Fruit fly (Drosophila melanogaster): ENCODE data around the gene Dpck.
A peak's percentile ranks its signal among the peaks of the same experiment; 100 is the strongest.

Gene Dpck

DNA sequence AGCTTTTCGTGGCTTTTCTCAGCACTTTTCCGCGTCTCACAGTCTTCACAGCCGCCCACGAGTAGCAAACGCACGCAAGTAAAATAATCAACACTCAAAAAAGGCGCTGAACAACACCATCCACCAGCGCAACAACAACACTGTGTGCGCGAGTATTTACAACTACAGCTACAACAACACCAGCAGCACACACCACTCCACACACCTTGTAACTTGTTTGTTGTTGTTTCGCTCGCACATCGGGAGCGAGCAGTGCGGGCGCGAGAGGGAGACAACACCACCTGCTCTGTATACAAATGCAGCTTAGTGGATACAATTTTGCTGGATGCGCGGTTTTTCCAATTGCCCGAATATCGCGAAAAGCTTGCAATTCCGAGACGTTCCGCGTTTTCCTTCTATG lies 41.7 kb downstream of the Dpck start (continued):
- no peak for TF ChIP-seq kay (GFP tag; optimal IDR thresholded peaks at IDR 0.05)
- no peak for TF ChIP-seq fd64A (GFP tag; optimal IDR thresholded peaks at IDR 0.05)
- TF ChIP-seq toy (GFP tag; IDR thresholded peaks at IDR 0.05): no peak
- peak in 1 of 2 experiments; percentile 17 for TF ChIP-seq insv (GFP tag; optimal IDR thresholded peaks at IDR 0.05)
- no peak for TF ChIP-seq CG12236 (GFP tag; optimal IDR thresholded peaks at IDR 0.05)
- TF ChIP-seq sens (GFP tag): no peak
- no peak for TF ChIP-seq fu2 (GFP tag; optimal IDR thresholded peaks at IDR 0.05)
- TF ChIP-seq CG10209 (GFP tag; optimal IDR thresholded peaks at IDR 0.05): no peak
- no peak for TF ChIP-seq ap (GFP tag; IDR thresholded peaks at IDR 0.05)
- no peak for TF ChIP-seq Six4 (GFP tag; optimal IDR thresholded peaks at IDR 0.05)
- no peak for TF ChIP-seq CG1602 (GFP tag; optimal IDR thresholded peaks at IDR 0.05)
- TF ChIP-seq CG18599 (GFP tag; optimal IDR thresholded peaks at IDR 0.05): no peak
- TF ChIP-seq nerfin-1 (tag; optimal IDR thresholded peaks at IDR 0.05): peak; percentile 83
- TF ChIP-seq mirr (GFP tag; optimal IDR thresholded peaks at IDR 0.05): peak; percentile 80
- TF ChIP-seq ems (GFP tag; optimal IDR thresholded peaks at IDR 0.05): no peak
- no peak for TF ChIP-seq tin (GFP tag; optimal IDR thresholded peaks at IDR 0.05)
- TF ChIP-seq TFAM (GFP tag; optimal IDR thresholded peaks at IDR 0.05): no peak
- no peak for TF ChIP-seq CG3726 (GFP tag; IDR thresholded peaks at IDR 0.05)
- TF ChIP-seq CG7987 (GFP tag; optimal IDR thresholded peaks at IDR 0.05): no peak
- no peak for TF ChIP-seq CG9797 (GFP tag; optimal IDR thresholded peaks at IDR 0.05)
- no peak for TF ChIP-seq ind (GFP tag; optimal IDR thresholded peaks at IDR 0.05)
- TF ChIP-seq wdn (GFP tag; IDR thresholded peaks at IDR 0.05): no peak
- no peak for TF ChIP-seq CG14965 (GFP tag; optimal IDR thresholded peaks at IDR 0.05; ENCODE audit: borderline replicate concordance)
- TF ChIP-seq Dbx (GFP tag; IDR thresholded peaks at IDR 0.05): no peak
- TF ChIP-seq croc (GFP tag; conservative IDR thresholded peaks at IDR 0.05): no peak
- no peak for TF ChIP-seq CG13287 (GFP tag; IDR thresholded peaks at IDR 0.05; ENCODE audit: partially characterized antibody)
- TF ChIP-seq Dad (GFP tag; optimal IDR thresholded peaks at IDR 0.05): no peak

- peak; percentile 22 for TF ChIP-seq gcm (GFP tag; optimal IDR thresholded peaks at IDR 0.05)
- no peak for TF ChIP-seq hth (optimal IDR thresholded peaks at IDR 0.05)
- no peak for TF ChIP-seq bowl (GFP tag; IDR thresholded peaks at IDR 0.05)
- no peak for TF ChIP-seq CG6254 (GFP tag; optimal IDR thresholded peaks at IDR 0.05)
- TF ChIP-seq trh (GFP tag; optimal IDR thresholded peaks at IDR 0.05): peak; percentile 18
- TF ChIP-seq CG11560 (tag; IDR thresholded peaks at IDR 0.05): peak; percentile 58; the same call in 2 of the 3 replicates
- TF ChIP-seq dmrt99B (tag; optimal IDR thresholded peaks at IDR 0.05): peak; percentile 70
- no peak; the same call in 2 of the 3 replicates for TF ChIP-seq so (GFP tag; IDR thresholded peaks at IDR 0.05)
- TF ChIP-seq CG9609 (GFP tag; optimal IDR thresholded peaks at IDR 0.05): peak; percentile 87
- no peak for TF ChIP-seq zf30C (GFP tag; optimal IDR thresholded peaks at IDR 0.05)
- TF ChIP-seq CG5245 (GFP tag; optimal IDR thresholded peaks at IDR 0.05): peak; percentile 68
- TF ChIP-seq CG9437 (GFP tag; optimal IDR thresholded peaks at IDR 0.05): peak; percentile 55
- no peak for TF ChIP-seq GATAe (GFP tag; conservative IDR thresholded peaks at IDR 0.05)
- TF ChIP-seq CG6175 (GFP tag; IDR thresholded peaks at IDR 0.05): peak; percentile 36; the same call in 1 of the 3 replicates
- no peak for TF ChIP-seq CG17802 (tag; optimal IDR thresholded peaks at IDR 0.05)
- TF ChIP-seq sisA (GFP tag; IDR thresholded peaks at IDR 0.05): peak; percentile 85
- TF ChIP-seq NFAT (GFP tag; IDR thresholded peaks at IDR 0.05): peak; percentile 87
- peak; percentile 26 for TF ChIP-seq CG17568 (GFP tag; optimal IDR thresholded peaks at IDR 0.05)
- TF ChIP-seq CG34376 (GFP tag; optimal IDR thresholded peaks at IDR 0.05): peak; percentile 48
- peak; percentile 86 for TF ChIP-seq sug (tag; optimal IDR thresholded peaks at IDR 0.05)
- peak; percentile 88 for TF ChIP-seq zen (tag; optimal IDR thresholded peaks at IDR 0.05)
- peak; percentile 75 for TF ChIP-seq Nf-YC (tag; optimal IDR thresholded peaks at IDR 0.05)
- peak; percentile 73 for TF ChIP-seq Ada2b (GFP tag; IDR thresholded peaks at IDR 0.05)
- peak; percentile 64 for TF ChIP-seq pzg (GFP tag; optimal IDR thresholded peaks at IDR 0.05)
- TF ChIP-seq CG31388 (GFP tag; optimal IDR thresholded peaks at IDR 0.05): peak; percentile 61
- no peak for TF ChIP-seq CG5953 (GFP tag; IDR thresholded peaks at IDR 0.05)
Observed at dm6 chr3R:7124109-7124639, 42.2 kb downstream of the Dpck start, which contains the start of the genes Alh and CG10098. Gene Alh (minus strand): TSS chr3R:7124185. Gene CG10098 (plus strand): TSS chr3R:7124548.

Data from whole organism, embryonic.